Worm (Caenorhabditis elegans): Measurements from ENCODE around the gene vha-8.

vha-8 gene

DNA sequence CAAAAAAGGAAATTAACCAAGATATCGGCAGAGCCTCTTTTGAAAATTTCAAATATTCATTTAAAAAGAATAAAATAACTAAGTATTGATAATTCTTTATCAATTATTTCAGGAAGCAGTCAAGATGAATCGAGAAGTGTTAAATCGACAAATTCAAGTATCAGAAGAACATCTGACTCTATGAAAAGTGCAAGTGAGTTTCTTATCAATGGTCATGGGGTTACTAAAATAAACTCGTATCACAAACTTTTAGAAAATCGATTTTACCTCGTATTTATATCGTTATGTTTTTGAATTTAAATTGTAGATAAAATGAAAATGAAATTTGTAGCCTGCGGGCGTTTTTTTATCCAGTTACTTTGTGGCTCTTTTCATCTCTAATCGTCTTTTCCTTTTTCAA is 19.3 kb upstream of the vha-8 start:
- TF ChIP-seq mec-3 (tag; optimal IDR thresholded peaks at IDR 0.05; ENCODE audit: borderline replicate concordance) = no peak
- TF ChIP-seq tbx-7 (tag; optimal IDR thresholded peaks at IDR 0.05) = no peak
- TF ChIP-seq hlh-15 (tag; optimal IDR thresholded peaks at IDR 0.05) = no peak
- TF ChIP-seq hlh-6 (tag; optimal IDR thresholded peaks at IDR 0.05) = no peak
- TF ChIP-seq pat-9 (tag; optimal IDR thresholded peaks at IDR 0.05) = no peak
- TF ChIP-seq nfya-1 (tag; optimal IDR thresholded peaks at IDR 0.05) = no peak

DNA sequence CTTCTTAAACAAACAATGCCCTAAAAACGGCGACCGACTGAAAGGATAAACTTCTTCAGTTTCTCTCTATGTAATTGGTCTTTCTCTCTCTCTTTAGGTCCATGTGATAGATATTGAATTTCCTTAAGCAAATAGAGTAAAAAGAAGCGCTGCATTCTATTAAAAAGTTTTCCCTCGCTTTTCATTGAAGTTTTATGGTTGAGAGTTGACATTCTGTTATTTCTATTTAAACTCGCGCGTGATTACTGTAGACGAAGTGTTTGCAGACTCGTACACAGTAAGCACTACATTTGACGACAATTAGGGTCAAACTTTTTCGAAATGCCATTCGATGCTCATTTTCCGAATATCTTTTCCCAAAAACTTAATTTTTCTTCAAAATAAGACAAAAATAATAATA is 13.7 kb upstream of the vha-8 start:
- TF ChIP-seq hlh-6 (tag; optimal IDR thresholded peaks at IDR 0.05) (no peak), madf-2 (tag; optimal IDR thresholded peaks at IDR 0.05) (no peak), ceh-6 (GFP tag; optimal IDR thresholded peaks at IDR 0.05) (no peak), npax-4 (tag; optimal IDR thresholded peaks at IDR 0.05) (no peak), hlh-13 (GFP tag; optimal IDR thresholded peaks at IDR 0.05) (no peak)

DNA sequence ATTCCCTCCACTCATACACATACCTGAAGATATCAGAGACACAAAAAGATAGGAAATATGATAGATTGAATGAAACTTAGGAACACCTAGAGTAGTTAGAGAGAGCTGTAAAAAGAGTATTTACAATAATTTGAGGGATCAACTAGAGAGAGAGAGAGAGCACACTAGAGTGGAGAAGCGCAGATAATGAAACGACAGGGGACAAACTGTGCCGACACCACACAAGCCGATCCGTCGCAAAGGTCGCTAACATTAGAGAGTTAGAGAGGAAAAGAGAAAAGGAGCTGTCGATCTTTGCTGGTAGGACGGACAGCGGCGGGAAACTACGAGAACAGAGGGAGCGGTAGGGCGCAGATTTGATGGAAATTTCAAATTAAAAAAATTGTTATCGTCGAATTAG is 5.7 kb upstream of the vha-8 start, which contains the start of gene dyci-1:
dyci-1 (minus strand) TSS at position 122 of the 400 bp plus-strand sequence.
- TF ChIP-seq tbx-2 (tag; optimal IDR thresholded peaks at IDR 0.05) (peak; percentile 47), C08G9.2 (tag; optimal IDR thresholded peaks at IDR 0.05) (no peak), ets-4 (tag; optimal IDR thresholded peaks at IDR 0.05) (no peak), ceh-22 (tag; optimal IDR thresholded peaks at IDR 0.05) (peak; percentile 2), ceh-31 (tag; optimal IDR thresholded peaks at IDR 0.05) (peak; percentile 1), rnt-1 (tag; optimal IDR thresholded peaks at IDR 0.05) (no peak), pqm-1 (tag; optimal IDR thresholded peaks at IDR 0.05) (no peak), ceh-18 (tag; optimal IDR thresholded peaks at IDR 0.05) (peak; percentile 32), K09A11.1 (tag; optimal IDR thresholded peaks at IDR 0.05; ENCODE audit: insufficient read depth) (no peak), ahr-1 (tag; optimal IDR thresholded peaks at IDR 0.05) (no peak)

DNA sequence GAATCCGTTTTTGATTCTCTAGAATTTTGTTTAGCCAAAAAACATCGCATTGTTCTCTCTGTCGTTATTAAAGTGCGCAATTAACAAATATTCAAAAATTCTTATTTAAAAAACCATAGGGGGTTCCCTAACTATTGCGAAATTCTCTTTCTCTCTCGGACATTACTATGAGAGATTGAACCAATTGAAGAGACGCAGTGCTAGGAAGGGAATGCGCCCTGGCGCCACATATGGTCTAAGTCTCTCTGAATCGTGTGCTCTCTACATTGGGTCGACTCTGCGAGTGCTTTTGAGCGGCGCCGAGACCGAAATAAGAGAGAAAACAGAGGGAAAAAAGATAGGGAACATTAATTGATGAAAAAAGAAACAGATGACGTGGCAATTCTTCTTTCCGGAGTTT is 5.0 kb upstream of the vha-8 start:
- TF ChIP-seq pag-3 (tag; optimal IDR thresholded peaks at IDR 0.05; ENCODE audit: borderline replicate concordance) = no peak
- TF ChIP-seq nfya-1 (tag; optimal IDR thresholded peaks at IDR 0.05) = peak; percentile 34
- TF ChIP-seq unc-42 (tag; optimal IDR thresholded peaks at IDR 0.05) = peak; percentile 31
- peak; percentile 20 for TF ChIP-seq unc-55 (GFP tag; optimal IDR thresholded peaks at IDR 0.05)

DNA sequence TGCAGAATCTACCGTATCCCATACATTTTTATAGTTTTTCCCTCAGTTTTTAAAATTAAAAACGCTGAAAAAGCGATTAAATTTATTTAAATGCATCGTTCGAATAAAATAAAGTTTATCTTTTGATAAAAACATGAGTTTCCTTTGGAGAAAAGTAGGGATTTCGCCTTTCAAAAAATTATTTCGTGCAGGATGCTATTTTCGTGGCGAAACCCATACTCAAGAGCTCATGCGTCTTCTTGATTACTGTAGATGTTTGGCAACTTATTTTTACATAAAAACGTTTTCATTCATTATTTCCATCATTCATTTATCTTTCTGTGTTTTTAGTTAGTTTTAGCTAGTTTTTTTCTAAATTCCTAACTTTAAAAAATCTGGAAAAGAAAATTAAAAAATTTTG is 924 bp upstream of the vha-8 start:
- TF ChIP-seq pha-4 (tag; optimal IDR thresholded peaks at IDR 0.05) (no peak), ceh-6 (GFP tag; optimal IDR thresholded peaks at IDR 0.05) (no peak), syd-9 (tag; optimal IDR thresholded peaks at IDR 0.05) (no peak), sox-4 (tag; optimal IDR thresholded peaks at IDR 0.05) (no peak), pqm-1 (tag; optimal IDR thresholded peaks at IDR 0.05) (no peak), odd-2 (tag; optimal IDR thresholded peaks at IDR 0.05) (no peak), tbx-7 (tag; optimal IDR thresholded peaks at IDR 0.05) (no peak), ceh-48 (tag; optimal IDR thresholded peaks at IDR 0.05) (no peak), nhr-11 (tag; optimal IDR thresholded peaks at IDR 0.05) (no peak), ceh-34 (tag; optimal IDR thresholded peaks at IDR 0.05) (no peak), che-1 (tag; optimal IDR thresholded peaks at IDR 0.05) (no peak), fkh-10 (GFP tag; optimal IDR thresholded peaks at IDR 0.05) (no peak), mec-3 (tag; optimal IDR thresholded peaks at IDR 0.05; ENCODE audit: borderline replicate concordance) (no peak), dve-1 (tag; optimal IDR thresholded peaks at IDR 0.05) (no peak)
